Worm (Caenorhabditis elegans) whole organism, L4 larva: ENCODE measurements around the gene R09E10.1.

Source experiments
- F10B5.3 ChIP-seq: sonication (generic microtip); optimal IDR thresholded peaks from 2 replicates; lab custom pipeline; 2016; ENCODE audit warnings: mild to moderate bottlenecking, missing genetic modification characterization, missing compliant biosample characterization
- F37D6.2 ChIP-seq: sonication (generic microtip); optimal IDR thresholded peaks from 2 replicates; lab custom pipeline; 2016; ENCODE audit warnings: mild to moderate bottlenecking, missing genetic modification characterization, missing compliant biosample characterization
- F44E2.7 ChIP-seq: fragments of 200-800 bp; sonication (Bioruptor generic); IDR thresholded peaks from 2 replicates; pipeline ENCODE4 v2.1.2; 2022; ENCODE audit warnings: missing genetic modification characterization, missing compliant biosample characterization
- aha-1 ChIP-seq: fragments of 150-350 bp; peaks from one replicate; lab custom pipeline; 2014; ENCODE audit warnings: missing biosample characterization, missing genetic modification characterization
- aly-2 ChIP-seq: sonication (generic microtip); optimal IDR thresholded peaks from 2 replicates; lab custom pipeline; 2018; ENCODE audit warnings: missing biosample characterization, missing genetic modification characterization
- ama-1 ChIP-seq: fragments of 150-350 bp; optimal IDR thresholded peaks from 2 replicates; lab custom pipeline; 2014; ENCODE audit warnings: inconsistent platforms, mixed read lengths
- ceh-20 ChIP-seq: fragments of 200-800 bp; sonication (Bioruptor generic); IDR thresholded peaks from 2 replicates; pipeline ENCODE4 v1.3.6; 2022; ENCODE audit warnings: missing genetic modification reagents, missing genetic modification characterization, missing compliant biosample characterization
- ceh-32 ChIP-seq: sonication (generic microtip); optimal IDR thresholded peaks from 2 replicates; lab custom pipeline; 2016; ENCODE audit warnings: mild to moderate bottlenecking, missing genetic modification characterization, missing compliant biosample characterization; ENCODE audit not compliant: poor library complexity
- ceh-44 ChIP-seq: fragments of 200-800 bp; sonication (Bioruptor generic); IDR thresholded peaks from 2 replicates; pipeline ENCODE4 v1.3.6; 2022; ENCODE audit warnings: missing genetic modification reagents, missing genetic modification characterization, missing compliant biosample characterization
- ctbp-1 ChIP-seq: fragments of 200-800 bp; sonication (Bioruptor generic); IDR thresholded peaks from 2 replicates; pipeline ENCODE4 v1.3.6; 2022; ENCODE audit warnings: missing genetic modification reagents, missing genetic modification characterization, missing compliant biosample characterization
- daf-16 ChIP-seq, 3 experiments: sonication (generic microtip); optimal IDR thresholded peaks; 2 replicates each; lab custom pipeline; 2016 to 2017; ENCODE audit warnings: missing genetic modification characterization in 3 of 3, missing genetic modification reagents in 3 of 3, mild to moderate bottlenecking in 2 of 3, missing compliant biosample characterization in 2 of 3, missing biosample characterization in 1 of 3, moderate library complexity in 1 of 3
- dpl-1 ChIP-seq: fragments of 150-350 bp; optimal IDR thresholded peaks from 2 replicates; lab custom pipeline; 2014; ENCODE audit warnings: missing biosample characterization, missing genetic modification reagents, missing genetic modification characterization
- egl-43 ChIP-seq: fragments of 200-800 bp; sonication (Bioruptor generic); IDR thresholded peaks from 2 replicates; pipeline ENCODE4 v1.3.6; 2022; ENCODE audit warnings: missing genetic modification reagents, missing genetic modification characterization, missing compliant biosample characterization
- fkh-10 ChIP-seq: fragments of 150-350 bp; optimal IDR thresholded peaks from 2 replicates; lab custom pipeline; 2014; ENCODE audit warnings: missing biosample characterization, missing genetic modification reagents, missing genetic modification characterization
- hlh-30 ChIP-seq: sonication (generic microtip); optimal IDR thresholded peaks from 2 replicates; lab custom pipeline; 2017; ENCODE audit warnings: antibody characterized with exemption, mild to moderate bottlenecking, missing genetic modification characterization, missing compliant biosample characterization; ENCODE audit not compliant: insufficient read depth
- hmg-1.1 ChIP-seq: fragments of 200-800 bp; sonication (Bioruptor generic); IDR thresholded peaks from 2 replicates; pipeline ENCODE4 v1.3.6; 2022; ENCODE audit warnings: missing genetic modification reagents, missing genetic modification characterization, missing compliant biosample characterization
- jun-1 ChIP-seq: fragments of 150-350 bp; optimal IDR thresholded peaks from 2 replicates; lab custom pipeline; 2014; ENCODE audit warnings: missing biosample characterization, missing genetic modification reagents, missing genetic modification characterization
- lim-7 ChIP-seq: fragments of 200-800 bp; sonication (Bioruptor generic); IDR thresholded peaks from 2 replicates; pipeline ENCODE4 v1.3.6; 2022; ENCODE audit warnings: missing genetic modification characterization, missing compliant biosample characterization
- lin-13 ChIP-seq: fragments of 150-350 bp; optimal IDR thresholded peaks from 2 replicates; lab custom pipeline; 2014; ENCODE audit warnings: missing biosample characterization, missing genetic modification reagents, missing genetic modification characterization
- lin-29 ChIP-seq: fragments of 200-800 bp; sonication (Bioruptor generic); IDR thresholded peaks from 2 replicates; pipeline ENCODE4 v1.3.6; 2022; ENCODE audit warnings: missing genetic modification reagents, missing genetic modification characterization, missing compliant biosample characterization
- lin-38 ChIP-seq: fragments of 200-800 bp; sonication (Bioruptor generic); IDR thresholded peaks from 2 replicates; pipeline ENCODE4 v1.3.6; 2022; ENCODE audit warnings: missing genetic modification reagents, missing genetic modification characterization, missing compliant biosample characterization
- madf-9 ChIP-seq: fragments of 200-800 bp; sonication (Bioruptor generic); conservative IDR thresholded peaks from 2 replicates; pipeline ENCODE4 v1.3.6; 2022; ENCODE audit warnings: missing genetic modification reagents, missing genetic modification characterization, missing compliant biosample characterization
- mxl-2 ChIP-seq: fragments of 200-800 bp; sonication (Bioruptor generic); conservative IDR thresholded peaks from 2 replicates; pipeline ENCODE4 v1.3.6; 2022; ENCODE audit warnings: missing genetic modification reagents, missing genetic modification characterization, missing compliant biosample characterization
- mxl-3 ChIP-seq: fragments of 200-800 bp; sonication (Bioruptor generic); optimal IDR thresholded peaks from 2 replicates; lab custom pipeline; 2018; ENCODE audit warnings: mild to moderate bottlenecking, missing genetic modification characterization, missing compliant biosample characterization
- nhr-11 ChIP-seq: fragments of 150-350 bp; optimal IDR thresholded peaks from 2 replicates; lab custom pipeline; 2014; ENCODE audit warnings: missing biosample characterization, missing genetic modification characterization
- nhr-41 ChIP-seq: fragments of 200-800 bp; sonication (Bioruptor generic); IDR thresholded peaks from 2 replicates; pipeline ENCODE4 v1.3.6; 2022; ENCODE audit warnings: missing genetic modification reagents, missing genetic modification characterization, missing compliant biosample characterization
- pha-4 ChIP-seq, 2 experiments: fragments of 150-350 bp in 1 of 2; fragments of 200-800 bp in 1 of 2; sonication (Bioruptor generic) in 1 of 2; IDR thresholded peaks in 1 of 2; optimal IDR thresholded peaks in 1 of 2; 2 replicates each; pipeline versions ENCODE4 v1.3.6 to Lab custom; 2014 to 2022; ENCODE audit warnings: missing genetic modification characterization in 2 of 2, missing genetic modification reagents in 2 of 2, missing biosample characterization in 1 of 2, missing compliant biosample characterization in 1 of 2
- php-3 ChIP-seq: fragments of 200-800 bp; sonication (Bioruptor generic); IDR thresholded peaks from 2 replicates; pipeline ENCODE4 v1.3.6; 2022; ENCODE audit warnings: missing genetic modification reagents, missing genetic modification characterization, missing compliant biosample characterization
- rbr-2 ChIP-seq: sonication (generic microtip); optimal IDR thresholded peaks from 2 replicates; lab custom pipeline; 2016; ENCODE audit warnings: missing genotype, missing genetic modification characterization, missing compliant biosample characterization
- set-16 ChIP-seq: fragments of 200-800 bp; sonication (Bioruptor generic); IDR thresholded peaks from 2 replicates; pipeline ENCODE4 v1.3.6; 2022; ENCODE audit warnings: missing genetic modification reagents, missing genetic modification characterization, missing compliant biosample characterization
- snpc-4 ChIP-seq: fragments of 150-350 bp; optimal IDR thresholded peaks from 2 replicates; lab custom pipeline; 2014; ENCODE audit warnings: missing biosample characterization, missing genetic modification characterization
- tag-97 ChIP-seq: fragments of 200-800 bp; sonication (Bioruptor generic); IDR thresholded peaks from 2 replicates; pipeline ENCODE4 v1.3.6; 2022; ENCODE audit warnings: missing genetic modification characterization, missing compliant biosample characterization
- unc-62 ChIP-seq, 3 experiments: fragments of 150-350 bp in 1 of 3; sonication (generic microtip); optimal IDR thresholded peaks in 2 of 3; peaks in 1 of 3; 1 replicate in 1 of 3; 2 replicates in 2 of 3; lab custom pipeline; 2014 to 2017; ENCODE audit warnings: missing biosample characterization in 3 of 3, missing genetic modification characterization in 3 of 3, missing genetic modification reagents in 3 of 3, missing genotype in 1 of 3
- zag-1 ChIP-seq: fragments of 150-350 bp; optimal IDR thresholded peaks from 2 replicates; lab custom pipeline; 2014; ENCODE audit warnings: missing biosample characterization, missing genetic modification characterization
- ztf-7 ChIP-seq: fragments of 150-350 bp; optimal IDR thresholded peaks from 2 replicates; lab custom pipeline; 2014; ENCODE audit warnings: missing biosample characterization, missing genetic modification characterization

Gene R09E10.1

DNA sequence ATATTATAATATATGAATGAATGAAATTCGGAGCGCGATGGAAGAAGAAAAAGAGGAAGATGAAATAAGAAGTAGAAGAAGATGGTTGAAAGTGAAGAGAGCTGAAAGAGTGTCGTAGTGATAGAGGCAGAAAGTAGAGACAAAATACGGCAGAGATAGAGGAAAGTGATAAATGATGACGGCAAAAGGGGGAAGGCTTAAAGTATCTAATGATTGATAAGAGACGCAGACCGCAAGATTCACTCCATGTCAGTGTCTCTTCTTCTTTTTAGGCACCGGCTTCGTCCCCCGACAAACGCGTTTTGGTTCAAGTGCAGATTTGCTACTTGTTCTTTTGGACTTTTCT, 19.8 kb upstream of the R09E10.1 start (continued):
- TF ChIP-seq ama-1 (lab: Kevin White, UChicago) (no peak), lin-13 (peak; percentile 32), ztf-7 (tag; lab: Kevin White, UChicago) (no peak), ceh-44 (GFP tag; lab: Robert Waterston, UW) (no peak), egl-43 (GFP tag; lab: Robert Waterston, UW) (0 out of 2 replicates have a peak, but pooled peaks have one; percentile 2), nhr-41 (GFP tag; lab: Robert Waterston, UW) (no peak), daf-16 (GFP tag; optimal IDR thresholded peaks at IDR 0.05; lab: Kevin White, UChicago) (no peak), daf-16 (tag; optimal IDR thresholded peaks at IDR 0.05; lab: Kevin White, UChicago) (peak; percentile 52), lin-38 (GFP tag; lab: Robert Waterston, UW) (no peak), lim-7 (GFP tag; lab: Robert Waterston, UW) (no peak), jun-1 (tag; lab: Kevin White, UChicago) (no peak), ceh-20 (GFP tag; lab: Robert Waterston, UW) (peak; percentile 86)

ce11 chrIV:10341618-10342360, 19.2 kb upstream of the R09E10.1 start:
- TF ChIP-seq daf-16 (GFP tag; optimal IDR thresholded peaks at IDR 0.05; lab: Kevin White, UChicago) (no peak), daf-16 (tag; optimal IDR thresholded peaks at IDR 0.05; lab: Kevin White, UChicago) (no peak), ceh-20 (GFP tag; lab: Robert Waterston, UW) (0 out of 2 replicates have a peak, but pooled peaks have one; percentile 53), aha-1 (peak; percentile 99), madf-9 (GFP tag; lab: Robert Waterston, UW) (no peak), ztf-7 (tag; lab: Kevin White, UChicago) (no peak), F37D6.2 (peak; percentile 1), tag-97 (GFP tag; lab: Robert Waterston, UW) (no peak), zag-1 (tag; lab: Kevin White, UChicago) (no peak), ceh-32 (tag; lab: Kevin White, UChicago) (peak; percentile 1), F10B5.3 (peak; percentile 1), unc-62 (GFP tag; optimal IDR thresholded peaks at IDR 0.05 in 1 of 2; lab: Kevin White, UChicago) (peak in 1 of 2 experiments; percentile 73), unc-62 (tag; optimal IDR thresholded peaks at IDR 0.05; lab: Kevin White, UChicago) (no peak), dpl-1 (GFP tag; lab: Kevin White, UChicago) (no peak), snpc-4 (tag; lab: Kevin White, UChicago) (no peak), egl-43 (GFP tag; lab: Robert Waterston, UW) (0 out of 2 replicates have a peak, but pooled peaks have one; percentile 17), fkh-10 (GFP tag; lab: Kevin White, UChicago) (peak; percentile 35), set-16 (GFP tag; lab: Robert Waterston, UW) (peak; percentile 48), mxl-2 (GFP tag; lab: Robert Waterston, UW) (no peak), rbr-2 (peak; percentile 55), ctbp-1 (peak; percentile 62; the same call in 1 of the 2 replicates), hmg-1.1 (GFP tag; lab: Robert Waterston, UW) (peak; percentile 36; the same call in 1 of the 2 replicates), mxl-3 (GFP tag; lab: Kevin White, UChicago) (no peak), aly-2 (tag; lab: Kevin White, UChicago) (no peak), hlh-30 (tag; lab: Kevin White, UChicago) (peak; percentile 33), pha-4 (GFP tag; IDR thresholded peaks at IDR 0.05; lab: Robert Waterston, UW) (peak; percentile 7; the same call in 1 of the 2 replicates), pha-4 (tag; optimal IDR thresholded peaks at IDR 0.05; lab: Kevin White, UChicago) (no peak), php-3 (GFP tag; lab: Robert Waterston, UW) (no peak)

- TF ChIP-seq F44E2.7 (no peak), lin-29 (GFP tag; lab: Robert Waterston, UW) (no peak), nhr-11 (tag; lab: Kevin White, UChicago) (peak; percentile 9)
Measured at ce11 chrIV:10339701-10340100, 17.2 kb upstream of the R09E10.1 start.
